Worm (Caenorhabditis elegans) whole organism, early embryonic: ENCODE measurements around the gene gkow-1.
"Not testable (repeated sequence)": the region's sequence is repeated elsewhere in the genome, so short reads cannot be mapped to it uniquely, and the experiment has no call there.

Source experiments
- B0310.2 ChIP-seq: sonication (generic microtip); optimal IDR thresholded peaks from 2 replicates; lab custom pipeline; 2016; ENCODE audit warnings: mild to moderate bottlenecking, missing genetic modification characterization, missing compliant biosample characterization
- F13C5.2 ChIP-seq: sonication (generic microtip); optimal IDR thresholded peaks from 2 replicates; lab custom pipeline; 2017; ENCODE audit warnings: mild to moderate bottlenecking, missing genetic modification characterization, inconsistent platforms, missing compliant biosample characterization
- aly-1 ChIP-seq: sonication (generic microtip); optimal IDR thresholded peaks from 2 replicates; lab custom pipeline; 2016; ENCODE audit warnings: missing genetic modification characterization, missing compliant biosample characterization
- ama-1 ChIP-seq: fragments of 150-350 bp; optimal IDR thresholded peaks from 2 replicates; lab custom pipeline; 2014
- ceh-13 ChIP-seq: fragments of 200-800 bp; sonication (Bioruptor generic); optimal IDR thresholded peaks from 2 replicates; lab custom pipeline; 2018; ENCODE audit warnings: mild to moderate bottlenecking, missing genetic modification characterization, missing compliant biosample characterization
- ceh-36 ChIP-seq: sonication (generic microtip); optimal IDR thresholded peaks from 2 replicates; lab custom pipeline; 2016; ENCODE audit warnings: missing genetic modification characterization, inconsistent platforms, missing compliant biosample characterization
- ets-7 ChIP-seq: sonication (generic microtip); optimal IDR thresholded peaks from 2 replicates; lab custom pipeline; 2016; ENCODE audit warnings: missing genotype, missing genetic modification characterization, missing compliant biosample characterization
- flt-1 ChIP-seq: fragments of 200-800 bp; sonication (Bioruptor generic); IDR thresholded peaks from 2 replicates; pipeline ENCODE4 v1.3.6; 2022; ENCODE audit warnings: missing genetic modification characterization, missing compliant biosample characterization
- hmbx-1 ChIP-seq: sonication (generic microtip); optimal IDR thresholded peaks from 2 replicates; lab custom pipeline; 2016; ENCODE audit warnings: mild to moderate bottlenecking, missing genetic modification characterization, missing compliant biosample characterization
- hmg-4 ChIP-seq: fragments of 200-800 bp; sonication (Bioruptor generic); optimal IDR thresholded peaks from 2 replicates; lab custom pipeline; 2018; ENCODE audit warnings: mild to moderate bottlenecking, missing genetic modification characterization, missing compliant biosample characterization
- hnd-1 ChIP-seq: sonication (generic microtip); optimal IDR thresholded peaks from 2 replicates; lab custom pipeline; 2016; ENCODE audit warnings: missing genetic modification characterization, missing compliant biosample characterization
- pes-1 ChIP-seq: fragments of 200-800 bp; sonication (Bioruptor generic); IDR thresholded peaks from 2 replicates; pipeline ENCODE4 v1.3.6; 2022; ENCODE audit warnings: missing genetic modification reagents, missing genetic modification characterization, missing compliant biosample characterization
- scrt-1 ChIP-seq: fragments of 200-800 bp; sonication (Bioruptor generic); IDR thresholded peaks from 2 replicates; pipeline ENCODE4 v1.3.6; 2022; ENCODE audit warnings: missing genetic modification characterization, missing compliant biosample characterization
- sea-1 ChIP-seq: fragments of 200-800 bp; sonication (Bioruptor generic); conservative IDR thresholded peaks from 2 replicates; pipeline ENCODE4 v1.3.6; 2022; ENCODE audit warnings: missing genetic modification characterization, missing compliant biosample characterization
- tbx-11 ChIP-seq: fragments of 200-800 bp; sonication (Bioruptor generic); IDR thresholded peaks from 2 replicates; pipeline ENCODE4 v1.3.6; 2022; ENCODE audit warnings: missing genetic modification characterization, missing compliant biosample characterization
- tbx-37 ChIP-seq: fragments of 200-800 bp; sonication (Bioruptor generic); conservative IDR thresholded peaks from 2 replicates; pipeline ENCODE4 v1.3.6; 2022; ENCODE audit warnings: missing genetic modification reagents, missing genetic modification characterization, missing compliant biosample characterization
- tra-4 ChIP-seq: sonication (generic microtip); optimal IDR thresholded peaks from 2 replicates; lab custom pipeline; 2017; ENCODE audit warnings: missing genetic modification characterization, missing compliant biosample characterization

gkow-1 gene

ce11 chrIV:10357842-10358241 lies at the start of gene gkow-1:
TSS of gene gkow-1 (plus strand) at chrIV:10358142.
- TF ChIP-seq flt-1 (GFP tag; lab: Robert Waterston, UW) = no peak
- no peak for TF ChIP-seq tbx-37 (GFP tag; lab: Robert Waterston, UW)
- TF ChIP-seq B0310.2 (tag; lab: Kevin White, UChicago) = no peak
- no peak for TF ChIP-seq sea-1 (GFP tag; lab: Robert Waterston, UW)
- TF ChIP-seq hnd-1 (tag; lab: Kevin White, UChicago) = no peak
- TF ChIP-seq ceh-36 (tag; lab: Kevin White, UChicago) = no peak
- no peak for TF ChIP-seq ceh-13 (GFP tag; lab: Kevin White, UChicago)
- TF ChIP-seq tbx-11 (GFP tag; lab: Robert Waterston, UW) = no peak
- no peak for TF ChIP-seq scrt-1 (GFP tag; lab: Robert Waterston, UW)
- TF ChIP-seq tra-4 (tag; lab: Kevin White, UChicago) = no peak
- TF ChIP-seq F13C5.2 (tag; lab: Kevin White, UChicago) = no peak
- no peak for TF ChIP-seq ama-1 (lab: Kevin White, UChicago)
- TF ChIP-seq hmg-4 = no peak

DNA sequence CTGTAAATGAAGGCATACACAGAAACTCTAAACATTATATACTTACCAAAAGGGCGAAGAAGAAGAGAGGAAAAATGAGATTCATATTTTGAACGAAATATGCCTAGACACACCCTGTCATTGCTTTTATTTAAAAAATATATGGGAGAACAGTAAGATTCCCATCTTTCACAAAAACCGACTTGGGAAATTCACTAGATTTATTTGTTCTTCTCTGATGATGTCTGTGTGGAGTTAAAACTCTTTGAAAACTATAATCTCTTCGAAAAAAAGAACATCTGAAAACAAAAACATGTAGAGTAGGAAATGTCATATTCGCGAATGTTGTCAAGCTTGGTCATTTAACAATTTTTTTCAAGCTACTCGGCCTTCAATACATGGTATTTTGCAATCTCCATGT lies 47.6 kb upstream of the gkow-1 start, which contains the start of gene R09E10.8:
TSS of gene R09E10.8 (minus strand) at position 101 of the 400 bp plus-strand sequence.
- TF ChIP-seq B0310.2 (tag; lab: Kevin White, UChicago) (no peak), ama-1 (lab: Kevin White, UChicago) (no peak), hmbx-1 (tag; lab: Kevin White, UChicago) (no peak), aly-1 (tag; lab: Kevin White, UChicago) (no peak), F13C5.2 (tag; lab: Kevin White, UChicago) (no peak), tra-4 (tag; lab: Kevin White, UChicago) (no peak), tbx-37 (GFP tag; lab: Robert Waterston, UW) (no peak), flt-1 (GFP tag; lab: Robert Waterston, UW) (no peak), sea-1 (GFP tag; lab: Robert Waterston, UW) (no peak), hmg-4 (no peak), scrt-1 (GFP tag; lab: Robert Waterston, UW) (no peak), hnd-1 (tag; lab: Kevin White, UChicago) (no peak)

ce11 chrIV:10311115-10311514 lies 46.8 kb upstream of the gkow-1 start:
- TF ChIP-seq ama-1 (lab: Kevin White, UChicago) = no peak
- no peak for TF ChIP-seq tbx-11 (GFP tag; lab: Robert Waterston, UW)
- TF ChIP-seq tra-4 (tag; lab: Kevin White, UChicago) = no peak
- TF ChIP-seq flt-1 (GFP tag; lab: Robert Waterston, UW) = no peak
- TF ChIP-seq B0310.2 (tag; lab: Kevin White, UChicago) = no peak
- TF ChIP-seq tbx-37 (GFP tag; lab: Robert Waterston, UW) = no peak
- no peak for TF ChIP-seq ets-7 (tag; lab: Kevin White, UChicago)
- no peak for TF ChIP-seq sea-1 (GFP tag; lab: Robert Waterston, UW)
- TF ChIP-seq ceh-13 (GFP tag; lab: Kevin White, UChicago) = no peak
- no peak for TF ChIP-seq F13C5.2 (tag; lab: Kevin White, UChicago)

DNA sequence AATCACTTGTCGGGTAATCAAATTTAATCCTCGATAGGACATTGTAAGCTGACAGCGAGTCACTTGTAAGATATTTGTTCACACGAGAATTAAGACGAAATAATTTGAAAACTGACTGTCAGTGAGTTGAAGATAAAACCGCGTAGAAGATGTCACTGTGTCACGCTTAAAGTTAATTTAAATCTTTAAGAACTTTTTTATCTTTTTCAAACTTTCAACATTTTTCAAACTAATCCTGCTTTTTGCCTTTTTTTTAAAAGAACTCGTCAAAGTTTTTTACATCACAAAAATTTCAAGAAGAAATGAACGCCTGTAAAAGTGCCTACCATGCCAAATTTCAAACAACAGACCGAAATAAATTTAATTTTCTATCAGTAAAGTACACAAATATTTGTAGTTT lies 44.4 kb upstream of the gkow-1 start, which contains the start of gene acs-18:
TSS of gene acs-18 (minus strand) at position 101 of the 400 bp plus-strand sequence.
- TF ChIP-seq sea-1 (GFP tag; lab: Robert Waterston, UW) = no peak
- no peak for TF ChIP-seq scrt-1 (GFP tag; lab: Robert Waterston, UW)
- no peak for TF ChIP-seq pes-1 (GFP tag; lab: Robert Waterston, UW)
- TF ChIP-seq aly-1 (tag; lab: Kevin White, UChicago) = no peak
- no peak for TF ChIP-seq hmbx-1 (tag; lab: Kevin White, UChicago)
- no peak for TF ChIP-seq tbx-37 (GFP tag; lab: Robert Waterston, UW)
- TF ChIP-seq hmg-4 = no peak
- no peak for TF ChIP-seq ceh-36 (tag; lab: Kevin White, UChicago)
- no peak for TF ChIP-seq ceh-13 (GFP tag; lab: Kevin White, UChicago)
- no peak for TF ChIP-seq B0310.2 (tag; lab: Kevin White, UChicago)
- TF ChIP-seq tra-4 (tag; lab: Kevin White, UChicago) = no peak
- no peak for TF ChIP-seq tbx-11 (GFP tag; lab: Robert Waterston, UW)
- no peak for TF ChIP-seq ets-7 (tag; lab: Kevin White, UChicago)
- no peak for TF ChIP-seq hnd-1 (tag; lab: Kevin White, UChicago)
- no peak for TF ChIP-seq ama-1 (lab: Kevin White, UChicago)
- no peak for TF ChIP-seq F13C5.2 (tag; lab: Kevin White, UChicago)

DNA sequence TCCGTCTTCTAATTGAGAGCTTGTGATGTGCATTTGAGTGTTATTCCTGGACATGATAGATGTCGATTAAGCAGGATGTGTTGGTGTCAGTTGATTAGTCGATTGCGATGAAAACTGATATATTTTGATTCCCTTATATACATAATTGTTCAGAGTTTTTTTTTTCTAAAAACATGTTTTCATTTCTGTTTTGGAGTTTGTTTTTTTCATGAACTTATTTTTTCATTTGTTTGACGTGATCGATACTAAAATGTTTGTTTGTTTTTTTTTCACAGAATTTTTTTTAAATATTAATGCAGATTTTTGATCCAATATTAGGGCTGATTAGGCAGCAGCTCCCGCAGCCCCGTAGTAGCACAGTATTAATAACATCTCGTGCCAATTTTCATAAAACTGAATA lies 39.7 kb upstream of the gkow-1 start, which contains the start of gene R09E10.2:
TSS of gene R09E10.2 (minus strand) at position 101 of the 400 bp plus-strand sequence.
- TF ChIP-seq tra-4 (tag; lab: Kevin White, UChicago) (no peak), pes-1 (GFP tag; lab: Robert Waterston, UW) (no peak), ceh-36 (tag; lab: Kevin White, UChicago) (no peak), hmg-4 (no peak), hmbx-1 (tag; lab: Kevin White, UChicago) (no peak), ceh-13 (GFP tag; lab: Kevin White, UChicago) (no peak), ets-7 (tag; lab: Kevin White, UChicago) (no peak), tbx-37 (GFP tag; lab: Robert Waterston, UW) (no peak), scrt-1 (GFP tag; lab: Robert Waterston, UW) (no peak), flt-1 (GFP tag; lab: Robert Waterston, UW) (no peak), B0310.2 (tag; lab: Kevin White, UChicago) (no peak)

DNA sequence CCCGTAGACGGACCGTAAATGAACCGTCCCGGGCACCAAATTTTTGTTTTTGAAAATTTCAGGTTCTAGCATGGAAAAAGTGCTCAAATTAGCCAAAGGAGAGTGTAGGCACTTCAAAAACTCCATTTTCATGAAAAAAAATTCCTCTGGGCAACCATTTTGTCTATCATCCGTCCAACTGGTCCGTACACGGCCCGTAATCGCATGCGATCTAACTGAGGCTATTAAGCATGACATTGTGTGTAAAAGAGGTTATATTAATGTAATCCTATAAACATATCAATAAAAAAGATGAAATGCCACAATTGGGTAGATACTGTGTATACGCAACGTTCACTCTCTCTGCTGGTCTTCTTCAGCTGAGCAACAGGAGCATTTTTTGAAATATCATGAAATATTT lies 35.3 kb upstream of the gkow-1 start, which contains the start of gene R09E10.1:
TSS of gene R09E10.1 (minus strand) at position 101 of the 400 bp plus-strand sequence.
- TF ChIP-seq ama-1 (lab: Kevin White, UChicago); flt-1 (GFP tag; lab: Robert Waterston, UW); tbx-37 (GFP tag; lab: Robert Waterston, UW): not testable (repeated sequence)

- TF ChIP-seq tbx-11 (GFP tag; lab: Robert Waterston, UW) = 0 out of 2 replicates have a peak, but pooled peaks have one; percentile 32
Observed at ce11 chrIV:10323368-10323767, 34.6 kb upstream of the gkow-1 start.
